Fruit fly (Drosophila melanogaster) whole organism: Measurements from ENCODE around the gene CG31272.

ENCODE experiments used
- Dll ChIP-seq: fragments of >200 bp; optimal IDR thresholded peaks from 2 replicates; lab custom pipeline; 2017
- EcR ChIP-seq, 2 experiments: fragments of >200 bp; optimal IDR thresholded peaks; 2 replicates each; lab custom pipeline; 2017; ENCODE audit warnings: missing biosample characterization in 2 of 2, missing genetic modification characterization in 2 of 2, missing genetic modification reagents in 2 of 2
- pan ChIP-seq: fragments of >200 bp; optimal IDR thresholded peaks from 2 replicates; lab custom pipeline; 2017
- usp ChIP-seq: fragments of >200 bp; optimal IDR thresholded peaks from 2 replicates; lab custom pipeline; 2017; ENCODE audit warnings: missing biosample characterization, missing genetic modification characterization, mixed read lengths

- TF ChIP-seq pan (lab: Kevin White, UChicago): no peak
- TF ChIP-seq Dll (lab: Kevin White, UChicago): no peak
- TF ChIP-seq EcR (GFP tag; optimal IDR thresholded peaks at IDR 0.05; lab: Kevin White, UChicago): no peak
- no peak for TF ChIP-seq usp
These were observed 23.3 kb downstream of the CG31272 start, which contains the start of gene tomboy20 for dm6 chr3R:10735857-10736256.
